Fruit fly (Drosophila melanogaster) whole organism: Measurements from ENCODE around the gene Syn.

Experiments
- pan ChIP-seq: fragments of >200 bp; optimal IDR thresholded peaks from 2 replicates; lab custom pipeline; 2017
- usp ChIP-seq: fragments of >200 bp; optimal IDR thresholded peaks from 2 replicates; lab custom pipeline; 2017; ENCODE audit warnings: missing biosample characterization, missing genetic modification characterization, mixed read lengths

DNA sequence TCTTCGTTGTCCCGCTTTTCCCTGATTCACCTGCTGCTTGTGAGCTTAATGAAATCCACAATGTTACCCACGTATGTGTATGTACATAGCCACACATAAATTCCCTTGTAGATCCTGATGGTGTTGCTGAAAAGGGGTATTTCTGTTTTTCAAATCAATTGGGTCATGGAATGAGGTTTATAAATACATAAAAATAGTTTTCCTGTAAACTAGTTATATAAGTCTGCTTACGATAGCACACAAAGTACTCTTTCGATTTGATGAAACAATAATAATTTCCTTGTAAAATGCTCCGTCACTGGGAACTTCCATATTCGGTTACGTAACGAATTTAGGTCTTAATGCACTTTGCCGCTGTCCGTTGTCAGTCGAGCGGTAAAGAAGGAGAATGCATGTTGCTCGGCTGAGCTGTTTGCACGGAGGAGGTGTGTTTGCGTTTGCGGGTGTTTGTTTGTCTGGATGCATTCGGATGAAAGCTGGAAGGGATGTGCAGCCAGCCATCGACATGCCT, 79.5 kb downstream of the Syn start:
- TF ChIP-seq usp, result no peak
- no peak for TF ChIP-seq pan (lab: Kevin White, UChicago)
